Fruit fly (Drosophila melanogaster) whole organism, embryonic: ENCODE measurements around the gene sdt.
A peak's percentile ranks its signal among the peaks of the same experiment; 100 is the strongest.

ENCODE experiments used
- Adf1 ChIP-seq: fragments of 200-800 bp; sonication (Bioruptor generic); IDR thresholded peaks from 2 replicates; pipeline ENCODE4 v1.3.6; 2022; ENCODE audit warnings: missing biosample characterization, missing genetic modification characterization
- Atf3 ChIP-seq: fragments of 200-800 bp; sonication (Bioruptor generic); optimal IDR thresholded peaks from 3 replicates; lab custom pipeline; 2016; ENCODE audit warnings: missing biosample characterization, missing genetic modification characterization
- Atf6 ChIP-seq: fragments of 200-800 bp; sonication (Bioruptor generic); IDR thresholded peaks from 2 replicates; pipeline ENCODE4 v1.3.6; 2022; ENCODE audit warnings: missing biosample characterization, missing genetic modification characterization
- C15 ChIP-seq: fragments of 200-800 bp; sonication (Bioruptor generic); IDR thresholded peaks from 3 replicates; pipeline ENCODE4 v1.3.6; 2022; ENCODE audit warnings: missing biosample characterization, missing genetic modification characterization
- CG10321 ChIP-seq: fragments of 200-800 bp; sonication (Bioruptor generic); IDR thresholded peaks from 2 replicates; pipeline ENCODE4 v1.3.6; 2022; ENCODE audit warnings: missing biosample characterization, missing genetic modification characterization
- CG10462 ChIP-seq: fragments of 200-800 bp; sonication (Bioruptor generic); optimal IDR thresholded peaks from 2 replicates; lab custom pipeline; 2016; ENCODE audit warnings: missing biosample characterization, missing genetic modification characterization
- CG11085 ChIP-seq: fragments of 200-800 bp; sonication (Bioruptor generic); IDR thresholded peaks from 2 replicates; pipeline ENCODE4 v1.3.6; 2022; ENCODE audit warnings: missing biosample characterization, missing genetic modification characterization
- CG11247 ChIP-seq: fragments of 200-800 bp; sonication (Bioruptor generic); IDR thresholded peaks from 2 replicates; pipeline ENCODE4 v1.3.6; 2022; ENCODE audit warnings: missing biosample characterization, missing genetic modification characterization
- CG12219 ChIP-seq: fragments of 200-800 bp; sonication (Bioruptor generic); optimal IDR thresholded peaks from 3 replicates; lab custom pipeline; 2018; ENCODE audit warnings: missing biosample characterization, mild to moderate bottlenecking, missing genetic modification characterization
- CG2202 ChIP-seq: fragments of 200-800 bp; sonication (Bioruptor generic); optimal IDR thresholded peaks from 2 replicates; lab custom pipeline; 2018; ENCODE audit warnings: missing biosample characterization, mild to moderate bottlenecking, missing genetic modification characterization
- CG34422 ChIP-seq: fragments of 200-800 bp; sonication (Bioruptor generic); IDR thresholded peaks from 3 replicates; pipeline ENCODE4 v1.3.6; 2022; ENCODE audit warnings: missing biosample characterization, missing genetic modification characterization
- CG3995 ChIP-seq: fragments of 200-800 bp; sonication (Bioruptor generic); optimal IDR thresholded peaks from 3 replicates; lab custom pipeline; 2016; ENCODE audit warnings: missing biosample characterization, missing genetic modification characterization
- CG6654 ChIP-seq: fragments of 200-800 bp; sonication (Bioruptor generic); optimal IDR thresholded peaks from 2 replicates; lab custom pipeline; 2017; ENCODE audit warnings: missing biosample characterization, mild to moderate bottlenecking, missing genetic modification characterization
- CG6683 ChIP-seq: fragments of 200-800 bp; sonication (Bioruptor generic); optimal IDR thresholded peaks from 2 replicates; lab custom pipeline; 2017; ENCODE audit warnings: missing biosample characterization, mild to moderate bottlenecking, missing genetic modification characterization, missing genetic modification reagents
- CG7839 ChIP-seq: fragments of 200-800 bp; sonication (Bioruptor generic); optimal IDR thresholded peaks from 3 replicates; lab custom pipeline; 2018; ENCODE audit warnings: missing biosample characterization, mild to moderate bottlenecking, missing genetic modification characterization, moderate library complexity
- CG8359 ChIP-seq: fragments of 200-800 bp; sonication (Bioruptor generic); optimal IDR thresholded peaks from 2 replicates; lab custom pipeline; 2017; ENCODE audit warnings: missing biosample characterization, mild to moderate bottlenecking, missing genetic modification characterization, borderline replicate concordance
- CG9215 ChIP-seq: fragments of 200-800 bp; sonication (Bioruptor generic); IDR thresholded peaks from 2 replicates; pipeline ENCODE4 v1.3.6; 2022; ENCODE audit warnings: missing biosample characterization, missing genetic modification characterization
- Dfd ChIP-seq, 2 experiments: fragments of >200 bp; optimal IDR thresholded peaks; 2 replicates each; lab custom pipeline; 2017; ENCODE audit warnings: missing biosample characterization in 2 of 2, missing genetic modification characterization in 2 of 2
- Dip3 ChIP-seq: fragments of 200-800 bp; sonication (Bioruptor generic); optimal IDR thresholded peaks from 3 replicates; lab custom pipeline; 2016; ENCODE audit warnings: missing biosample characterization, missing genetic modification characterization
- HLHmδ ChIP-seq: fragments of 200-800 bp; sonication (Bioruptor generic); optimal IDR thresholded peaks from 2 replicates; lab custom pipeline; 2018; ENCODE audit warnings: missing biosample characterization, mild to moderate bottlenecking, missing genetic modification characterization, moderate library complexity
- Hey ChIP-seq: fragments of 200-800 bp; sonication (Bioruptor generic); optimal IDR thresholded peaks from 3 replicates; lab custom pipeline; 2018; ENCODE audit warnings: missing biosample characterization, mild to moderate bottlenecking, missing genetic modification characterization
- Hmx ChIP-seq: fragments of 200-800 bp; sonication (Bioruptor generic); optimal IDR thresholded peaks from 2 replicates; lab custom pipeline; 2016; ENCODE audit warnings: missing biosample characterization, missing genetic modification characterization
- Hr78 ChIP-seq, 2 experiments: fragments of 200-800 bp in 1 of 2; fragments of >200 bp in 1 of 2; sonication (Bioruptor generic) in 1 of 2; optimal IDR thresholded peaks; 2 replicates each; lab custom pipeline; 2017 to 2019; ENCODE audit warnings: missing biosample characterization in 2 of 2, missing genetic modification characterization in 2 of 2, mild to moderate bottlenecking in 1 of 2, moderate library complexity in 1 of 2
- NC2β ChIP-seq: fragments of 200-800 bp; sonication (Bioruptor generic); optimal IDR thresholded peaks from 2 replicates; lab custom pipeline; 2016; ENCODE audit warnings: missing biosample characterization, missing genetic modification characterization
- NfI ChIP-seq: fragments of 200-800 bp; sonication (Bioruptor generic); optimal IDR thresholded peaks from 3 replicates; lab custom pipeline; 2018; ENCODE audit warnings: missing biosample characterization, mild to moderate bottlenecking, missing genetic modification characterization, moderate library complexity
- Poxn ChIP-seq: fragments of 200-800 bp; sonication (Bioruptor generic); IDR thresholded peaks from 2 replicates; pipeline ENCODE4 v1.3.6; 2022; ENCODE audit warnings: missing biosample characterization, missing genetic modification characterization
- Ravus ChIP-seq: fragments of 200-800 bp; sonication (Bioruptor generic); IDR thresholded peaks from 2 replicates; pipeline ENCODE4 v1.3.6; 2022; ENCODE audit warnings: missing biosample characterization, missing genetic modification characterization
- Rfx ChIP-seq: fragments of 200-800 bp; sonication (Bioruptor generic); IDR thresholded peaks from 2 replicates; pipeline ENCODE4 v1.3.6; 2022; ENCODE audit warnings: missing biosample characterization, missing genetic modification characterization
- Scr ChIP-seq: fragments of 200-800 bp; sonication (Bioruptor generic); IDR thresholded peaks from 2 replicates; pipeline ENCODE4 v1.3.6; 2022; ENCODE audit warnings: missing biosample characterization, missing genetic modification characterization; ENCODE audit not compliant: partially characterized antibody
- Stat92E ChIP-seq, 3 experiments: fragments of >200 bp in 2 of 3; fragments of 200-800 bp in 1 of 3; sonication (Bioruptor generic) in 1 of 3; optimal IDR thresholded peaks; 2 replicates each; lab custom pipeline; 2017 to 2019; ENCODE audit warnings: missing biosample characterization in 3 of 3, missing genetic modification characterization in 3 of 3, mild to moderate bottlenecking in 1 of 3, moderate library complexity in 1 of 3
- Vsx1 ChIP-seq: fragments of 200-800 bp; sonication (Bioruptor generic); optimal IDR thresholded peaks from 2 replicates; lab custom pipeline; 2017; ENCODE audit warnings: missing biosample characterization, mild to moderate bottlenecking, missing genetic modification characterization, missing genetic modification reagents
- YL-1 ChIP-seq: fragments of 200-800 bp; sonication (Bioruptor generic); optimal IDR thresholded peaks from 3 replicates; lab custom pipeline; 2017; ENCODE audit warnings: missing biosample characterization, mild to moderate bottlenecking, missing genetic modification characterization
- ato ChIP-seq: fragments of 200-800 bp; sonication (Bioruptor generic); IDR thresholded peaks from 2 replicates; pipeline ENCODE4 v1.3.6; 2022; ENCODE audit warnings: missing biosample characterization, missing genetic modification characterization; ENCODE audit not compliant: partially characterized antibody
- cad ChIP-seq: fragments of >200 bp; optimal IDR thresholded peaks from 2 replicates; lab custom pipeline; 2017; ENCODE audit warnings: missing biosample characterization, missing genetic modification characterization
- dpn ChIP-seq, 2 experiments: fragments of 200-800 bp; sonication (Bioruptor generic); optimal IDR thresholded peaks; 3 replicates each; lab custom pipeline; 2016; ENCODE audit warnings: missing biosample characterization in 2 of 2, missing genetic modification characterization in 2 of 2
- gro ChIP-seq: fragments of 200-800 bp; sonication (Bioruptor generic); optimal IDR thresholded peaks from 2 replicates; lab custom pipeline; 2016; ENCODE audit warnings: missing biosample characterization, missing genetic modification characterization
- gt ChIP-seq: fragments of 200-800 bp; sonication (Bioruptor generic); IDR thresholded peaks from 2 replicates; pipeline ENCODE4 v1.3.6; 2022; ENCODE audit warnings: missing biosample characterization, missing genetic modification characterization
- hkb ChIP-seq, 2 experiments: fragments of 200-800 bp in 1 of 2; fragments of >200 bp in 1 of 2; sonication (Bioruptor generic) in 1 of 2; IDR thresholded peaks in 1 of 2; optimal IDR thresholded peaks in 1 of 2; 2 replicates each; pipeline versions ENCODE4 v1.3.6 to Lab custom; 2017 to 2022; ENCODE audit warnings: missing biosample characterization in 1 of 2, missing genetic modification characterization in 1 of 2
- onecut ChIP-seq: fragments of 200-800 bp; sonication (Bioruptor generic); IDR thresholded peaks from 2 replicates; pipeline ENCODE4 v1.3.6; 2022; ENCODE audit warnings: missing biosample characterization, missing genetic modification characterization
- pho ChIP-seq: fragments of 200-800 bp; sonication (Bioruptor generic); optimal IDR thresholded peaks from 2 replicates; lab custom pipeline; 2016; ENCODE audit warnings: missing biosample characterization, missing genetic modification characterization
- repo ChIP-seq: fragments of 200-800 bp; sonication (Bioruptor generic); optimal IDR thresholded peaks from 2 replicates; lab custom pipeline; 2016; ENCODE audit warnings: missing biosample characterization, missing genetic modification characterization
- ro ChIP-seq: fragments of 200-800 bp; sonication (Bioruptor generic); IDR thresholded peaks from 2 replicates; pipeline ENCODE4 v1.3.6; 2022; ENCODE audit warnings: missing biosample characterization, missing genetic modification characterization
- scrt ChIP-seq: fragments of 200-800 bp; sonication (Bioruptor generic); optimal IDR thresholded peaks from 2 replicates; lab custom pipeline; 2018; ENCODE audit warnings: missing biosample characterization, mild to moderate bottlenecking, missing genetic modification characterization, moderate library complexity
- sd ChIP-seq: fragments of 200-800 bp; sonication (Bioruptor generic); optimal IDR thresholded peaks from 3 replicates; lab custom pipeline; 2018; ENCODE audit warnings: missing biosample characterization, mild to moderate bottlenecking, missing genetic modification characterization, moderate library complexity
- sisA ChIP-seq: fragments of 200-800 bp; sonication (Bioruptor generic); IDR thresholded peaks from 2 replicates; pipeline ENCODE4 v1.3.6; 2022; ENCODE audit warnings: missing biosample characterization, missing genetic modification characterization
- slbo ChIP-seq: fragments of 200-800 bp; sonication (Bioruptor generic); IDR thresholded peaks from 2 replicates; pipeline ENCODE4 v1.3.6; 2022; ENCODE audit warnings: missing biosample characterization, missing genetic modification characterization
- slou ChIP-seq: fragments of 200-800 bp; sonication (Bioruptor generic); optimal IDR thresholded peaks from 3 replicates; lab custom pipeline; 2016; ENCODE audit warnings: missing biosample characterization, missing genetic modification characterization
- slp2 ChIP-seq: fragments of 200-800 bp; sonication (Bioruptor generic); optimal IDR thresholded peaks from 2 replicates; lab custom pipeline; 2016; ENCODE audit warnings: missing biosample characterization, missing genetic modification characterization
- ssp ChIP-seq: fragments of 200-800 bp; sonication (Bioruptor generic); IDR thresholded peaks from 2 replicates; pipeline ENCODE4 v1.3.6; 2022; ENCODE audit warnings: missing biosample characterization, missing genetic modification characterization
- ttk ChIP-seq: fragments of 200-800 bp; sonication (Bioruptor generic); IDR thresholded peaks from 2 replicates; pipeline ENCODE4 v2.1.2; 2022; ENCODE audit warnings: missing biosample characterization, missing genetic modification characterization

The sdt gene

DNA sequence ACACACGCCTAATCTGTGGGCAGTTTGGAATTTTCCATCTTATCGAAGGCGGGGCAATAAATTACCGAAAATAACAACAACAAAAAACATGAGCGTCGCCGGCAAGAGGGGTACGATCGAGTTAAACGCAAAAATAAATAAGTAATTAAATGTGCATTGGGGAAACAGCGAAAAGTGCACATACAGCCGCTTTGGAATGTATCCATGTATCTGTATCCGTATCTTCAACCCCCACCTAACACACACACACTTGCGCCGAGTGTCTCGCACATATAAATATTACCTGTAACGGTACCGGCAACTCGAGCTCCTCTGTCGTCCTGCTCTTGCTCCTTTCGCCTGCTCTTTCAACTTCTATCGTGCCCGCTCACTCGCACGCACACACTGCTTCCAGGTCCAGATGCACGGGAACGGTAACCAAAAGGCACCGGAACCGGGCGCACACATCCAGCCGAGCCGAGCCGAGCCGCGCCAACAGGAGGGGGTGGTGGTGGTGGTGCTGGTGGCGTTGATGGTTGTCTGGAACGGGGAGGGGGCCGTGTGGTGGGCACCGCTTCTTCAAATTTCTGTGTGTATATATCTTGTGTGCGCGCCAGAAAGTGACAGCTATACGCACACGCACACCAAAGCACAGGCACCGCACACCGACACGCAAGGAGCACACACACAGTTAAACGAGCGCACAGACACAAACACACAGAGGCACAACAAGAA is 36.8 kb upstream of the sdt start:
- TF ChIP-seq C15 (GFP tag; lab: Robert Waterston, UW) (no peak), CG10462 (GFP tag; lab: Kevin White, UChicago) (peak; percentile 50), Stat92E (GFP tag; optimal IDR thresholded peaks at IDR 0.05; lab: Kevin White, UChicago) (no peak), NC2β (GFP tag; lab: Kevin White, UChicago) (no peak), CG9215 (GFP tag; lab: Robert Waterston, UW) (no peak), sisA (GFP tag; lab: Robert Waterston, UW) (no peak), CG12219 (GFP tag; lab: Kevin White, UChicago) (peak; percentile 10), Dip3 (peak; percentile 28), ato (GFP tag; lab: Robert Waterston, UW) (no peak), ssp (no peak), CG2202 (tag; lab: Kevin White, UChicago) (no peak), Atf3 (GFP tag; lab: Kevin White, UChicago) (no peak), slbo (GFP tag; lab: Robert Waterston, UW) (peak; percentile 41; the same call in 1 of the 2 replicates), Hey (tag; lab: Kevin White, UChicago) (no peak), CG6654 (no peak), NfI (no peak), HLHmδ (no peak), ttk (no peak), repo (GFP tag; lab: Kevin White, UChicago) (no peak), CG7839 (tag; lab: Kevin White, UChicago) (peak; percentile 17), CG11085 (no peak), hkb (optimal IDR thresholded peaks at IDR 0.05; lab: Kevin White, UChicago) (no peak), hkb (GFP tag; IDR thresholded peaks at IDR 0.05; lab: Robert Waterston, UW) (no peak), Poxn (GFP tag; lab: Robert Waterston, UW) (no peak), cad (GFP tag; lab: Kevin White, UChicago) (no peak), Adf1 (GFP tag; lab: Robert Waterston, UW) (peak; percentile 64), Vsx1 (no peak), CG3995 (GFP tag; lab: Kevin White, UChicago) (no peak), CG8359 (GFP tag; lab: Kevin White, UChicago) (no peak), Ravus (GFP tag; lab: Robert Waterston, UW) (no peak), onecut (GFP tag; lab: Robert Waterston, UW) (no peak), Atf6 (GFP tag; lab: Robert Waterston, UW) (0 out of 2 replicates have a peak, but pooled peaks have one; percentile 8), gro (no peak), scrt (GFP tag; lab: Kevin White, UChicago) (peak; percentile 40), ro (GFP tag; lab: Robert Waterston, UW) (no peak), Hr78 (GFP tag; optimal IDR thresholded peaks at IDR 0.05; lab: Kevin White, UChicago) (no peak), Scr (peak; percentile 17; the same call in 1 of the 2 replicates), CG11247 (GFP tag; lab: Robert Waterston, UW) (no peak), Rfx (GFP tag; lab: Robert Waterston, UW) (peak; percentile 45; the same call in 1 of the 2 replicates), slp2 (GFP tag; lab: Kevin White, UChicago) (no peak), Dfd (GFP tag; optimal IDR thresholded peaks at IDR 0.05; lab: Kevin White, UChicago) (no peak), pho (GFP tag; lab: Kevin White, UChicago) (peak; percentile 8), gt (GFP tag; lab: Robert Waterston, UW) (no peak), dpn (GFP tag; optimal IDR thresholded peaks at IDR 0.05; lab: Kevin White, UChicago) (peak in 1 of 2 experiments; percentile 57), CG34422 (GFP tag; lab: Robert Waterston, UW) (peak; percentile 77; the same call in 2 of the 3 replicates), slou (GFP tag; lab: Kevin White, UChicago) (no peak), sd (tag; lab: Kevin White, UChicago) (peak; percentile 87), Hmx (GFP tag; lab: Kevin White, UChicago) (no peak), CG10321 (GFP tag; lab: Robert Waterston, UW) (peak; percentile 90), YL-1 (GFP tag; lab: Kevin White, UChicago) (peak; percentile 60), CG6683 (GFP tag; lab: Kevin White, UChicago) (peak; percentile 0)
